Fruit fly (Drosophila melanogaster): Measurements from ENCODE around the gene CG2794.

DNA sequence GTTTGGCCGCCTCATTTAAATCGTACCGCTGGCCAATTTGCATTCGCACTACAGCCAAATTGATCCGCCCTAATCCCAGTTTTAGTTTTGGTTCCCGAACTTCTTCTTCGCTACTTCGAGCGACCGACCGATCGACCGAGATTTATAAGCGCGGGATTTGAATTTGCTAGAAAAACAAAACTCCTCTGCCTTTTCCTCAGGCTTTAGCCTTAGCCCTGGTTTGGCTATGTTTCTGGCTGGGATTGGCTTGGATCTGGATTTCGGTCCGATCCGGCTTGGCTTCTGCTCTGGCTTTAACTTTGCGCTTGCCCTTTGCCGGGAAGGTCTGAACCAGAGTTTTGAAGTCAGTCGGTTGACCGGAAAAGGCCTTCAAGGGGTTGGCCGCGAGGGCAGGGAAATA is 37.9 kb downstream of the CG2794 start:
- TF ChIP-seq psq (optimal IDR thresholded peaks at IDR 0.05), result no peak
- TF ChIP-seq h (optimal IDR thresholded peaks at IDR 0.05), result no peak
- no peak for TF ChIP-seq ttk (optimal IDR thresholded peaks at IDR 0.05)
- no peak for TF ChIP-seq insv (optimal IDR thresholded peaks at IDR 0.05)

Data from Kc167 (cell line).